Fruit fly (Drosophila melanogaster) whole organism, embryonic: ENCODE measurements around the gene CG10486.

Experiments
- CG10321 ChIP-seq: fragments of 200-800 bp; sonication (Bioruptor generic); IDR thresholded peaks from 2 replicates; pipeline ENCODE4 v1.3.6; 2022; ENCODE audit warnings: missing biosample characterization, missing genetic modification characterization
- CG14965 ChIP-seq: fragments of 200-800 bp; sonication (Bioruptor generic); optimal IDR thresholded peaks from 2 replicates; lab custom pipeline; 2016; ENCODE audit warnings: missing biosample characterization, missing genetic modification characterization, borderline replicate concordance
- CG15601 ChIP-seq: fragments of 200-800 bp; sonication (Bioruptor generic); optimal IDR thresholded peaks from 3 replicates; lab custom pipeline; 2019; ENCODE audit warnings: missing biosample characterization, mild to moderate bottlenecking, missing genetic modification characterization, moderate library complexity
- CG1647 ChIP-seq: fragments of 200-800 bp; sonication (Bioruptor generic); optimal IDR thresholded peaks from 3 replicates; lab custom pipeline; 2016; ENCODE audit warnings: missing biosample characterization, missing genetic modification characterization
- CG17612 ChIP-seq: fragments of 200-800 bp; sonication (Bioruptor generic); IDR thresholded peaks from 2 replicates; pipeline ENCODE4 v1.3.6; 2022; ENCODE audit warnings: missing biosample characterization, missing genetic modification characterization
- CG31388 ChIP-seq: fragments of 200-800 bp; sonication (Bioruptor generic); optimal IDR thresholded peaks from 2 replicates; lab custom pipeline; 2016; ENCODE audit warnings: missing biosample characterization, missing genetic modification characterization
- CG32772 ChIP-seq: fragments of 200-800 bp; sonication (Bioruptor generic); IDR thresholded peaks from 2 replicates; pipeline ENCODE4 v1.3.6; 2022; ENCODE audit warnings: missing biosample characterization, missing genetic modification characterization
- CG33557 ChIP-seq: fragments of 200-800 bp; sonication (Bioruptor generic); optimal IDR thresholded peaks from 2 replicates; lab custom pipeline; 2019; ENCODE audit warnings: missing biosample characterization, mild to moderate bottlenecking, missing genetic modification characterization, moderate library complexity
- CG34224 ChIP-seq: fragments of 200-800 bp; sonication (Bioruptor generic); IDR thresholded peaks from 3 replicates; pipeline ENCODE4 v1.3.6; 2022; ENCODE audit warnings: missing biosample characterization, missing genetic modification characterization; ENCODE audit not compliant: partially characterized antibody
- CG3995 ChIP-seq: fragments of 200-800 bp; sonication (Bioruptor generic); optimal IDR thresholded peaks from 3 replicates; lab custom pipeline; 2016; ENCODE audit warnings: missing biosample characterization, missing genetic modification characterization
- CoRest ChIP-seq: fragments of 200-800 bp; sonication (Bioruptor generic); optimal IDR thresholded peaks from 3 replicates; lab custom pipeline; 2018; ENCODE audit warnings: missing biosample characterization, mild to moderate bottlenecking, missing genetic modification characterization, moderate library complexity
- Ets65A ChIP-seq: fragments of 200-800 bp; sonication (Bioruptor generic); peaks from one replicate; lab custom pipeline; 2016; ENCODE audit warnings: missing biosample characterization, missing genetic modification characterization
- Gsc ChIP-seq: fragments of 200-800 bp; sonication (Bioruptor generic); IDR thresholded peaks from 2 replicates; pipeline ENCODE4 v1.3.6; 2022; ENCODE audit warnings: missing biosample characterization, missing genetic modification characterization
- Kr ChIP-seq: fragments of 200-800 bp; sonication (Bioruptor generic); optimal IDR thresholded peaks from 2 replicates; lab custom pipeline; 2017; ENCODE audit warnings: missing biosample characterization, mild to moderate bottlenecking, missing genetic modification characterization
- Oli ChIP-seq: fragments of 200-800 bp; sonication (Bioruptor generic); optimal IDR thresholded peaks from 2 replicates; lab custom pipeline; 2018; ENCODE audit warnings: missing biosample characterization, mild to moderate bottlenecking, missing genetic modification characterization, moderate library complexity
- Scr ChIP-seq: fragments of 200-800 bp; sonication (Bioruptor generic); IDR thresholded peaks from 2 replicates; pipeline ENCODE4 v1.3.6; 2022; ENCODE audit warnings: missing biosample characterization, missing genetic modification characterization; ENCODE audit not compliant: partially characterized antibody
- Sox100B ChIP-seq: fragments of 200-800 bp; sonication (Bioruptor generic); optimal IDR thresholded peaks from 3 replicates; lab custom pipeline; 2018; ENCODE audit warnings: missing biosample characterization, mild to moderate bottlenecking, missing genetic modification characterization
- Spps ChIP-seq: fragments of 200-800 bp; sonication (Bioruptor generic); optimal IDR thresholded peaks from 2 replicates; lab custom pipeline; 2018; ENCODE audit warnings: missing biosample characterization, mild to moderate bottlenecking, missing genetic modification characterization
- Sry-β ChIP-seq: fragments of 200-800 bp; sonication (Bioruptor generic); optimal IDR thresholded peaks from 2 replicates; lab custom pipeline; 2018; ENCODE audit warnings: missing biosample characterization, mild to moderate bottlenecking, missing genetic modification characterization, moderate library complexity
- al ChIP-seq: fragments of 200-800 bp; sonication (Bioruptor generic); IDR thresholded peaks from 2 replicates; pipeline ENCODE4 v1.3.6; 2022; ENCODE audit warnings: missing biosample characterization, missing genetic modification characterization
- az2 ChIP-seq: fragments of 200-800 bp; sonication (Bioruptor generic); optimal IDR thresholded peaks from 3 replicates; lab custom pipeline; 2016; ENCODE audit warnings: missing biosample characterization, missing genetic modification characterization
- danr ChIP-seq: fragments of 200-800 bp; sonication (Bioruptor generic); IDR thresholded peaks from 2 replicates; pipeline ENCODE4 v1.3.6; 2022; ENCODE audit warnings: missing biosample characterization, missing genetic modification characterization
- en ChIP-seq: fragments of 200-800 bp; sonication (Bioruptor generic); optimal IDR thresholded peaks from 2 replicates; lab custom pipeline; 2016; ENCODE audit warnings: missing biosample characterization, missing genetic modification characterization
- gfzf ChIP-seq: fragments of 200-800 bp; sonication (Bioruptor generic); optimal IDR thresholded peaks from 2 replicates; lab custom pipeline; 2016; ENCODE audit warnings: missing biosample characterization, mild to moderate bottlenecking, missing genetic modification characterization, moderate library complexity
- ken ChIP-seq: fragments of 200-800 bp; sonication (Bioruptor generic); IDR thresholded peaks from 3 replicates; pipeline ENCODE4 v1.3.6; 2022; ENCODE audit warnings: missing biosample characterization, missing genetic modification characterization
- lbe ChIP-seq: fragments of 200-800 bp; sonication (Bioruptor generic); optimal IDR thresholded peaks from 2 replicates; lab custom pipeline; 2016; ENCODE audit warnings: missing biosample characterization, mild to moderate bottlenecking, missing genetic modification characterization
- nom ChIP-seq: fragments of 200-800 bp; sonication (Bioruptor generic); optimal IDR thresholded peaks from 2 replicates; lab custom pipeline; 2017; ENCODE audit warnings: missing biosample characterization, missing genetic modification characterization, mild to moderate bottlenecking, moderate library complexity, missing genetic modification reagents
- peb ChIP-seq: fragments of 200-800 bp; sonication (Bioruptor generic); IDR thresholded peaks from 2 replicates; pipeline ENCODE4 v1.3.6; 2022; ENCODE audit warnings: missing biosample characterization, missing genetic modification characterization
- pum ChIP-seq: fragments of 200-800 bp; sonication (Bioruptor generic); optimal IDR thresholded peaks from 2 replicates; lab custom pipeline; 2016; ENCODE audit warnings: missing biosample characterization, missing genetic modification characterization
- sc ChIP-seq, 3 experiments: fragments of >200 bp in 2 of 3; fragments of 200-800 bp in 1 of 3; sonication (Bioruptor generic) in 1 of 3; optimal IDR thresholded peaks; 2 replicates in 2 of 3; 3 replicates in 1 of 3; lab custom pipeline; 2017; ENCODE audit warnings: mild to moderate bottlenecking in 1 of 3, missing biosample characterization in 1 of 3, missing genetic modification characterization in 1 of 3, missing genetic modification reagents in 1 of 3
- scrt ChIP-seq: fragments of 200-800 bp; sonication (Bioruptor generic); optimal IDR thresholded peaks from 2 replicates; lab custom pipeline; 2018; ENCODE audit warnings: missing biosample characterization, mild to moderate bottlenecking, missing genetic modification characterization, moderate library complexity
- sens ChIP-seq: fragments of 200-800 bp; sonication (Bioruptor generic); peaks from one replicate; lab custom pipeline; 2016; ENCODE audit warnings: missing biosample characterization, missing genetic modification characterization
- sob ChIP-seq: fragments of 200-800 bp; sonication (Bioruptor generic); IDR thresholded peaks from 2 replicates; pipeline ENCODE4 v1.3.6; 2022; ENCODE audit warnings: missing biosample characterization, missing genetic modification characterization
- tin ChIP-seq: fragments of 200-800 bp; sonication (Bioruptor generic); optimal IDR thresholded peaks from 3 replicates; lab custom pipeline; 2016; ENCODE audit warnings: missing biosample characterization, missing genetic modification characterization
- tll ChIP-seq, 2 experiments: fragments of 200-800 bp in 1 of 2; fragments of >200 bp in 1 of 2; sonication (Bioruptor generic) in 1 of 2; optimal IDR thresholded peaks; 2 replicates each; lab custom pipeline; 2017 to 2019; ENCODE audit warnings: missing biosample characterization in 2 of 2, missing genetic modification characterization in 2 of 2, mild to moderate bottlenecking in 1 of 2, moderate library complexity in 1 of 2
- tx ChIP-seq: fragments of 200-800 bp; sonication (Bioruptor generic); optimal IDR thresholded peaks from 2 replicates; lab custom pipeline; 2016; ENCODE audit warnings: missing biosample characterization, missing genetic modification characterization

CG10486 gene

DNA sequence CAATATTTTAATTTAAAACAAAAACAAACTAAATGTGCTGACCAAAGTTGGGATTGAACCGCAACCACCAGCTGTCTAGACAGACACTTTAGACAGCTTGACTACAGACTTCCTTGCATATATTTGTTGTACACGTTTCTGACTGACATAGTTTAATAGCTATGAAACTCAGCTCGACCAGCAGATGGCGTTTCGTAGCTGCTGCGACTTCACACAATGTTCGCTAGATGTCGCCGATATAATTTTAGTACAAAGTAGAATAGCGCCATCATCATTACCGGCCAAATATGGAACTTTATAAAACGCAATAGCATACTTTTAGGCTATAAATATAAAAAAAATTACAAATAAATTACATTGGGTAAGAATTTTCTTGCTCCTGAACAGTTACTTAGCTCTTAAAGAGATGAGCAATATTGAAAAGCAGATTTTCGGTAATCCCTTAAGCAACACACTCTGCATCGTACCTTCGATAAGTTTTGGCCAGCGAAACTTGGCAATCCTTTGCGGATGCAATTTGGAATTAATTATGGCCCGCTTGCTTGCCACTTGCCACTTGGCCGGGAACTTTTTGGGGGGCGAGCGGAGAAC, 36.8 kb downstream of the CG10486 start (continued):
- peak; percentile 4 for TF ChIP-seq gfzf (GFP tag; lab: Kevin White, UChicago)
- no peak for TF ChIP-seq Kr
- TF ChIP-seq pum (GFP tag; lab: Kevin White, UChicago): peak; percentile 73
- TF ChIP-seq ken (GFP tag; lab: Robert Waterston, UW): peak; percentile 86
- TF ChIP-seq Gsc (GFP tag; lab: Robert Waterston, UW): no peak
- TF ChIP-seq Sry-β (GFP tag; lab: Kevin White, UChicago): peak; percentile 9
- peak; percentile 27 for TF ChIP-seq CG1647 (GFP tag; lab: Kevin White, UChicago)
- no peak for TF ChIP-seq sc (optimal IDR thresholded peaks at IDR 0.05; lab: Kevin White, UChicago)
- peak; percentile 11 for TF ChIP-seq sc (GFP tag; optimal IDR thresholded peaks at IDR 0.05; lab: Kevin White, UChicago)
- TF ChIP-seq tin: peak; percentile 88
- peak; percentile 23; the same call in 1 of the 2 replicates for TF ChIP-seq Scr
- peak; percentile 21; the same call in 1 of the 2 replicates for TF ChIP-seq CG17612 (GFP tag; lab: Robert Waterston, UW)
- TF ChIP-seq Oli (tag; lab: Kevin White, UChicago): peak; percentile 20
- peak; percentile 68 for TF ChIP-seq CoRest (tag; lab: Kevin White, UChicago)
- TF ChIP-seq Spps (tag; lab: Kevin White, UChicago): peak; percentile 57
- 0 out of 2 replicates have a peak, but pooled peaks have one; percentile 12 for TF ChIP-seq danr (GFP tag; lab: Robert Waterston, UW)
- TF ChIP-seq sob (GFP tag; lab: Robert Waterston, UW): peak; percentile 85
- TF ChIP-seq peb: peak; percentile 65
- peak; percentile 18 for TF ChIP-seq tx (GFP tag; lab: Kevin White, UChicago)
- TF ChIP-seq al: no peak; the same call in 1 of the 2 replicates
- peak; percentile 62 for TF ChIP-seq CG15601 (tag; lab: Kevin White, UChicago)
- TF ChIP-seq CG31388: peak; percentile 54
- TF ChIP-seq CG14965 (GFP tag; lab: Kevin White, UChicago): peak; percentile 50
- TF ChIP-seq CG33557 (GFP tag; lab: Kevin White, UChicago): peak; percentile 35
- no peak for TF ChIP-seq en
- peak; percentile 38; the same call in 1 of the 2 replicates for TF ChIP-seq CG10321 (GFP tag; lab: Robert Waterston, UW)
- peak; percentile 80 for TF ChIP-seq CG32772 (GFP tag; lab: Robert Waterston, UW)
- TF ChIP-seq scrt: peak; percentile 34
- no peak for TF ChIP-seq CG34224 (GFP tag; lab: Robert Waterston, UW)
- TF ChIP-seq CG3995 (GFP tag; lab: Kevin White, UChicago): no peak
- no peak for TF ChIP-seq Sox100B (GFP tag; lab: Kevin White, UChicago)

dm6 chr3L:5866924-5867323, 39.6 kb downstream of the CG10486 start:
- peak; percentile 22 for TF ChIP-seq lbe (GFP tag; lab: Kevin White, UChicago)
- no peak for TF ChIP-seq tll (GFP tag; optimal IDR thresholded peaks at IDR 0.05; lab: Kevin White, UChicago)

DNA sequence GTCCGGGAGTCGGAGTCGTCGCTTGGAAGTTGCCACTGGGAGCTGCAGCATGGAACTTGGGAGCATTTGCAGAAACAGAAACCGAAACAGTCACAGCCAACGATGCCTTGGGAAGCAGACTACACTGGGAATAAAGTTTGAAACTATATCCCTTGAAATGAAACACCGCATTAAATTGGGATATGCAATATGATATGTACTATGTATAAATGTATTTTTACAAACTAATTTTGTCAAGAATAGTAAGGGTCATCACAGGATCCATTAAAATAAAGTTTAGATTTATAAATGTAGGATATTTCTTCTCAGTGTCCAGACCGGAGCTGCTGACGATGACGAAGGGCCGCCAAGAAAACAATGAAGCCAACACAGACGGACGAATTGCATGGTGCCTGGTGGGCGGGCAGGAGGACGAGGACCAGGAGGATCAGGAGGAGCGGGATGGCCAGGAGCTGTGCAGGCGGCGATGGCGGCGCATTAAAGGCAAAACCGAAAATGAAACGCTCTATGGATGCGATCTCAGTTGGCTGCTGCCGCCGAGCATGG, 42.6 kb downstream of the CG10486 start:
- TF ChIP-seq sens (GFP tag; lab: Kevin White, UChicago): peak; percentile 21
- peak; percentile 71 for TF ChIP-seq Ets65A (GFP tag; lab: Kevin White, UChicago)
- no peak for TF ChIP-seq az2
- TF ChIP-seq nom (GFP tag; lab: Kevin White, UChicago): peak; percentile 27
